Worm (Caenorhabditis elegans): ENCODE data around the gene snx-17.

DNA sequence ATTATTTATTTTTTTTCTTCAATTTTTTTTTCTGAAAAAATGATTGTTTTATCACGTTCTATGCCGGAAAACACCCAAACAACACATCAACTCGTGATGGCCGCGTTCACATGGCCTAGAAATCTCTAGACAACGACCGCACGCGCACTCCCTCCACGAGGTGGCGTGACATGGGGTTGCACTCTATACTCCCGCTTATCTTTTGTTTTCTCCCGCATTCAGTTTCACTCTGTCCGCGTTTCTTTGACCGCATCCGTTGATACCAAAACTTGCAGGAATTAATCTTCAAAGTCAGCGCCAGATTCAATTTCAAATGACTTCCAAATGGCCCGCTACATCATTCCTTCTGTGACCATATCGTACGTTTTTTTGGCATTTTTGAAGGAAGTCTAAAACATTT is 17.1 kb downstream of the snx-17 start, which contains the start of gene F17H10.1:
- TF ChIP-seq ceh-32 (tag; optimal IDR thresholded peaks at IDR 0.05; ENCODE audit: poor library complexity) (no peak), Y48G9A.11 (GFP tag; IDR thresholded peaks at IDR 0.05) (no peak), gei-8 (GFP tag; optimal IDR thresholded peaks at IDR 0.05) (peak; percentile 57), nhr-76 (tag; optimal IDR thresholded peaks at IDR 0.05) (no peak), ztf-11 (tag; optimal IDR thresholded peaks at IDR 0.05) (no peak)
